Fruit fly (Drosophila melanogaster) whole organism, prepupa: ENCODE data around the gene Mp.

ENCODE experiments used
- CG11762 ChIP-seq: fragments of 200-800 bp; sonication (Bioruptor generic); optimal IDR thresholded peaks from 3 replicates; lab custom pipeline; 2016; ENCODE audit warnings: missing biosample characterization, missing genetic modification characterization; ENCODE audit not compliant: insufficient read depth
- CG1621 ChIP-seq: fragments of 200-800 bp; sonication (Bioruptor generic); optimal IDR thresholded peaks from 3 replicates; lab custom pipeline; 2018; ENCODE audit warnings: missing biosample characterization, mild to moderate bottlenecking, missing genetic modification characterization
- CG16779 ChIP-seq: fragments of 200-800 bp; sonication (Bioruptor generic); optimal IDR thresholded peaks from 3 replicates; lab custom pipeline; 2017; ENCODE audit warnings: missing biosample characterization, mild to moderate bottlenecking, missing genetic modification characterization
- CG7368 ChIP-seq: fragments of 200-800 bp; sonication (Bioruptor generic); optimal IDR thresholded peaks from 3 replicates; lab custom pipeline; 2016; ENCODE audit warnings: missing biosample characterization, missing genetic modification characterization
- Hr38 ChIP-seq: sonication (Bioruptor generic); optimal IDR thresholded peaks from 2 replicates; lab custom pipeline; 2016; ENCODE audit warnings: missing biosample characterization, missing genetic modification characterization
- Lpt ChIP-seq: fragments of 200-800 bp; sonication (Bioruptor generic); optimal IDR thresholded peaks from 3 replicates; lab custom pipeline; 2016; ENCODE audit warnings: missing biosample characterization, missing genetic modification characterization
- Sox102F ChIP-seq: fragments of 200-800 bp; sonication (Bioruptor generic); optimal IDR thresholded peaks from 2 replicates; lab custom pipeline; 2016; ENCODE audit warnings: missing biosample characterization, mild to moderate bottlenecking, missing genetic modification characterization
- esn ChIP-seq: fragments of 200-800 bp; sonication (Bioruptor generic); optimal IDR thresholded peaks from 2 replicates; lab custom pipeline; 2016; ENCODE audit warnings: missing biosample characterization, mild to moderate bottlenecking, missing genetic modification characterization, moderate library complexity
- spab ChIP-seq: fragments of 200-800 bp; sonication (Bioruptor generic); optimal IDR thresholded peaks from 2 replicates; lab custom pipeline; 2017; ENCODE audit warnings: missing biosample characterization, mild to moderate bottlenecking, missing genetic modification characterization, missing genetic modification reagents

- no peak for TF ChIP-seq Lpt (GFP tag; lab: Kevin White, UChicago)
- no peak for TF ChIP-seq Sox102F (GFP tag; lab: Kevin White, UChicago)
- no peak for TF ChIP-seq CG16779 (tag; lab: Kevin White, UChicago)
- TF ChIP-seq esn (GFP tag; lab: Kevin White, UChicago) = no peak
- no peak for TF ChIP-seq CG11762 (GFP tag; lab: Kevin White, UChicago)
- TF ChIP-seq CG1621 = peak; percentile 86
- no peak for TF ChIP-seq spab (GFP tag; lab: Kevin White, UChicago)
- TF ChIP-seq CG7368 (GFP tag; lab: Kevin White, UChicago) = no peak
- no peak for TF ChIP-seq Hr38 (GFP tag; lab: Kevin White, UChicago)
Observed at dm6 chr3L:7094548-7095072, 96.0 kb downstream of the Mp start, which contains the start of gene form3.
